Fruit fly (Drosophila melanogaster) whole organism, pupa: ENCODE data around the gene Dlg5.

ENCODE experiments used
- CG32121 ChIP-seq: fragments of 200-800 bp; sonication (Bioruptor generic); IDR thresholded peaks from 2 replicates; pipeline ENCODE4 v1.3.6; 2022; ENCODE audit warnings: missing biosample characterization, missing genetic modification characterization
- CG34367 ChIP-seq: fragments of 200-800 bp; sonication (Bioruptor generic); optimal IDR thresholded peaks from 2 replicates; lab custom pipeline; 2018; ENCODE audit warnings: missing biosample characterization, mild to moderate bottlenecking, missing genetic modification characterization
- Pif1A ChIP-seq: fragments of 200-800 bp; sonication (Bioruptor generic); optimal IDR thresholded peaks from 3 replicates; lab custom pipeline; 2016; ENCODE audit warnings: missing biosample characterization, missing genetic modification characterization
- rn ChIP-seq: fragments of 200-800 bp; sonication (Bioruptor generic); IDR thresholded peaks from 2 replicates; pipeline ENCODE4 v1.3.6; 2022; ENCODE audit warnings: missing biosample characterization, missing genetic modification characterization

DNA sequence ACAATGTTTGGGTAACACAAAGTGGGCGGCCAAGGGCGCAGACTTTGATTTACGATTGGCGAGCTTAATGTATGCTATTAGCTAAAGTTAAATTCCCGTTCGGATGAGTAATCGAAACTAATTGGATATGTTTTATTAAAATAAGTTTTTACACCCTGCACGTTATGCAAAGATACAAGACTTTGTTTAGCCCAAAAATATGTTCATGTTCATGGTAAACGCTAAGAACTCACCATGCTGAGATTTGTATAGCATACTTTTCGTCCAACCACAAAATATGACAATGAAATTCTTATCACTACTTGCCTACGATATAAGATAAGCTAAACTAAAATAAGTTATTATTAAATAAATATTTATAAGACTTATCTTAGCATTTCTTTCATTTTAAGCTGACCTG is 41.9 kb downstream of the Dlg5 start:
- TF ChIP-seq CG34367 (tag; lab: Kevin White, UChicago) (no peak), Pif1A (GFP tag; lab: Kevin White, UChicago) (no peak), rn (GFP tag; lab: Robert Waterston, UW) (no peak), CG32121 (no peak)
